Worm (Caenorhabditis elegans): Measurements from ENCODE around the gene C04A11.5.

DNA sequence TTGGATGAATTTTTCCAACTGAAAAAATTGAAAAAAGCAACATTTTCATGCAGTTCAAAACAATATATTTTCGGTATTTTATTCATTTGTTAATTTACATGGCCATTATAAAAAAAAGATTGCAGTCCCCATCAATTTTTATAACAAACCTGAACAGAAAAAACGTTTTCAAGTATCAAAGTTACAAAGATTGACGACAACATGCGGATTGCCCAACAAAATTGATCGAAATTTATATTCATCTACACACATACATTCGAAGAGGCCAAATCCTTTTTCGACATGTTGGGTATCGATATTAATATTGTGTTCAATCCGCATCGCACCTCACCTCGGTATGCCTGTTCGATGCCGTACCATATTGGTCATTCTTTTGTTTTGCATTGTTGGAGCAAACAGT, 49.5 kb downstream of the C04A11.5 start, which contains the start of gene K11E4.1:
- TF ChIP-seq ceh-13 (GFP tag; optimal IDR thresholded peaks at IDR 0.05) (no peak), ama-1 (optimal IDR thresholded peaks at IDR 0.05) (no peak), tbx-37 (GFP tag; conservative IDR thresholded peaks at IDR 0.05) (no peak)
